Worm (Caenorhabditis elegans) whole organism, L3 larva: Measurements from ENCODE around the gene F49H6.12.

Experiments used
- ama-1 ChIP-seq: fragments of 150-350 bp; optimal IDR thresholded peaks from 2 replicates; lab custom pipeline; 2018
- ceh-28 ChIP-seq: fragments of 150-350 bp; optimal IDR thresholded peaks from 2 replicates; lab custom pipeline; 2014; ENCODE audit warnings: missing biosample characterization, missing genetic modification reagents, missing genetic modification characterization
- daf-12 ChIP-seq: fragments of 150-350 bp; optimal IDR thresholded peaks from 2 replicates; lab custom pipeline; 2014; ENCODE audit warnings: missing biosample characterization, missing genetic modification reagents, missing genetic modification characterization
- egl-27 ChIP-seq: sonication (generic microtip); optimal IDR thresholded peaks from 4 replicates; lab custom pipeline; 2017; ENCODE audit warnings: missing biosample characterization, missing genetic modification reagents, missing genetic modification characterization
- fkh-10 ChIP-seq: sonication (generic microtip); optimal IDR thresholded peaks from 2 replicates; lab custom pipeline; 2017; ENCODE audit warnings: missing biosample characterization, missing genetic modification reagents, missing genetic modification characterization
- lsy-12 ChIP-seq: sonication (generic microtip); optimal IDR thresholded peaks from 2 replicates; lab custom pipeline; 2016; ENCODE audit warnings: mild to moderate bottlenecking, missing genetic modification characterization, missing compliant biosample characterization
- nhr-12 ChIP-seq: fragments of 150-350 bp; optimal IDR thresholded peaks from 2 replicates; lab custom pipeline; 2014; ENCODE audit warnings: missing biosample characterization, missing genetic modification characterization
- nhr-23 ChIP-seq: fragments of 150-350 bp; optimal IDR thresholded peaks from 2 replicates; lab custom pipeline; 2014; ENCODE audit warnings: missing biosample characterization, missing genetic modification reagents, missing genetic modification characterization
- nhr-237 ChIP-seq: fragments of 150-350 bp; optimal IDR thresholded peaks from 2 replicates; lab custom pipeline; 2014; ENCODE audit warnings: missing biosample characterization, missing genetic modification characterization
- skn-1 ChIP-seq: fragments of 150-350 bp; optimal IDR thresholded peaks from 2 replicates; lab custom pipeline; 2014; ENCODE audit warnings: missing biosample characterization, missing genetic modification characterization
- unc-39 ChIP-seq: sonication (generic microtip); optimal IDR thresholded peaks from 4 replicates; lab custom pipeline; 2017; ENCODE audit warnings: missing biosample characterization, missing genetic modification characterization
- unc-62 ChIP-seq: fragments of 150-350 bp; sonication (generic microtip); optimal IDR thresholded peaks from 4 replicates; lab custom pipeline; 2014; ENCODE audit warnings: missing biosample characterization, missing genetic modification reagents, missing genetic modification characterization

DNA sequence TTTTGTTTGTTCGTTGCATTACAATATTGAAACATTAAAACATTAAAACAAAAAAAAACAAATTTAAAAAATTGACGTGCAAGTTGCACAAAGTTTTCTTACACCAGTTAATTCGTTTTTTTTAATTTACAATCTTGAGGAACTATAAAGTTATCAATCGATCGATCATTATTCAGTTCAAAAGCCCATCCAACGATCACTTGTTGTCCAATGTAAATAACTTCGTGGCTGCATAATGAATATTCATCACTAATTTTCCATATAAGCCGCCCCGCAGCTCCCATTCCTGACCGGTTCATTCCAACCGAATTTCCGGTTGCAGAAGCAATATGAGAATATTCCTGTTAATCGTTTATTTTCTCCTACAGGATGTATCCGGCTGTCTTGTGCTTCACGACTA, 21.0 kb upstream of the F49H6.12 start, which contains the start of gene hpo-33:
- TF ChIP-seq nhr-12 (tag; lab: Kevin White, UChicago) (no peak), ama-1 (lab: Kevin White, UChicago) (no peak), ceh-28 (no peak), daf-12 (no peak), unc-62 (GFP tag; lab: Kevin White, UChicago) (no peak), fkh-10 (no peak), nhr-237 (tag; lab: Kevin White, UChicago) (no peak), nhr-23 (tag; lab: Kevin White, UChicago) (no peak), lsy-12 (tag; lab: Kevin White, UChicago) (no peak), egl-27 (tag; lab: Kevin White, UChicago) (no peak), skn-1 (no peak), unc-39 (tag; lab: Kevin White, UChicago) (no peak)
